Fruit fly (Drosophila melanogaster) whole organism, prepupa: ENCODE data around the gene CG15734.

ENCODE experiments used
- CG11902 ChIP-seq: fragments of 200-800 bp; sonication (Bioruptor generic); optimal IDR thresholded peaks from 3 replicates; lab custom pipeline; 2016; ENCODE audit warnings: missing biosample characterization, missing genetic modification characterization
- CG1621 ChIP-seq: fragments of 200-800 bp; sonication (Bioruptor generic); optimal IDR thresholded peaks from 3 replicates; lab custom pipeline; 2018; ENCODE audit warnings: missing biosample characterization, mild to moderate bottlenecking, missing genetic modification characterization
- CG4318 ChIP-seq: fragments of 200-800 bp; sonication (Bioruptor generic); optimal IDR thresholded peaks from 3 replicates; lab custom pipeline; 2017; ENCODE audit warnings: missing biosample characterization, mild to moderate bottlenecking, missing genetic modification characterization
- CG6792 ChIP-seq: fragments of 200-800 bp; sonication (Bioruptor generic); optimal IDR thresholded peaks from 3 replicates; lab custom pipeline; 2016; ENCODE audit warnings: missing biosample characterization, missing genetic modification characterization
- CG6854 ChIP-seq: fragments of 200-800 bp; sonication (Bioruptor generic); optimal IDR thresholded peaks from 2 replicates; lab custom pipeline; 2017; ENCODE audit warnings: missing biosample characterization, mild to moderate bottlenecking, missing genetic modification characterization
- Gug ChIP-seq: fragments of 200-800 bp; sonication (Bioruptor generic); IDR thresholded peaks from 2 replicates; pipeline ENCODE4 v1.3.6; 2022; ENCODE audit warnings: missing biosample characterization, missing genetic modification characterization
- Hr39 ChIP-seq: fragments of 200-800 bp; sonication (Bioruptor generic); optimal IDR thresholded peaks from 2 replicates; lab custom pipeline; 2016; ENCODE audit warnings: missing biosample characterization, missing genetic modification characterization

- TF ChIP-seq CG1621 (no peak), Hr39 (no peak), CG4318 (GFP tag; lab: Kevin White, UChicago) (no peak), CG6792 (GFP tag; lab: Kevin White, UChicago) (no peak), Gug (GFP tag; lab: Robert Waterston, UW) (no peak), CG6854 (no peak), CG11902 (no peak)
Observed at dm6 chrX:12085694-12086093, 1.1 kb downstream of the CG15734 start.
